Worm (Caenorhabditis elegans): ENCODE measurements around the gene rgl-1.

DNA sequence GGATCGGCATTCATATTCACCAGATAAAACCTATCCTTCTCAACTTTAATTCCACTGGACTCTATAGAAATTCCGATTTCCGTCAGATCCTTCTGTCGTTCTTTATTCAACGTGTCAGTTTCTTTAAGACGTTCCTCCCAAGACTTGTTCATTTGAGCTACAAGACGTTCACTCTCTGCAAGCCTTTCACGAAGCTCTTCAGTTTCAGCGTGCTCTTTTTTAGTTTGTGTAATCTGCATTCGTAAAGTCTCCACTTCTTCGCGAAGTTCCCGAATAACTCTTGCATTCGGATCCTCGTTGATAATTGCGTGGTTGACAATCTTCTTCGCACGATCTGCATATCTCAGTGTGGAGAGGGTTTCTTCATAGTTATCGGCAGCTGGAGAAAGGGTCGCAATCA, 43.4 kb downstream of the rgl-1 start:
- TF ChIP-seq elt-2 (tag; optimal IDR thresholded peaks at IDR 0.05) (no peak), nhr-12 (tag; optimal IDR thresholded peaks at IDR 0.05) (no peak), nhr-76 (tag; optimal IDR thresholded peaks at IDR 0.05) (no peak), mdl-1 (tag; optimal IDR thresholded peaks at IDR 0.05) (no peak), R02D3.7 (tag; optimal IDR thresholded peaks at IDR 0.05) (no peak), jun-1 (tag; optimal IDR thresholded peaks at IDR 0.05) (no peak), skn-1 (tag; optimal IDR thresholded peaks at IDR 0.05) (no peak), snpc-4 (tag; optimal IDR thresholded peaks at IDR 0.05) (no peak), nhr-28 (tag; optimal IDR thresholded peaks at IDR 0.05) (no peak), fos-1 (tag; optimal IDR thresholded peaks at IDR 0.05) (no peak), unc-62 (GFP tag; optimal IDR thresholded peaks at IDR 0.05) (no peak), elt-3 (tag; optimal IDR thresholded peaks at IDR 0.05) (no peak), pha-4 (tag; optimal IDR thresholded peaks at IDR 0.05) (no peak)

Data from whole organism, L3 larva.